Fruit fly (Drosophila melanogaster) whole organism, embryonic: ENCODE results near the gene CG15353.

ENCODE experiments used
- CG17912 ChIP-seq: fragments of 200-800 bp; sonication (Bioruptor generic); optimal IDR thresholded peaks from 2 replicates; lab custom pipeline; 2018; ENCODE audit warnings: missing biosample characterization, mild to moderate bottlenecking, missing genetic modification characterization
- Mes4 ChIP-seq: fragments of 200-800 bp; sonication (Bioruptor generic); optimal IDR thresholded peaks from 2 replicates; lab custom pipeline; 2016; ENCODE audit warnings: missing biosample characterization, missing genetic modification characterization
- br ChIP-seq: fragments of >200 bp; optimal IDR thresholded peaks from 2 replicates; lab custom pipeline; 2017
- hb ChIP-seq: fragments of 200-800 bp; sonication (Bioruptor generic); IDR thresholded peaks from 3 replicates; pipeline ENCODE4 v1.3.6; 2022; ENCODE audit warnings: missing biosample characterization, missing genetic modification characterization; ENCODE audit not compliant: partially characterized antibody

- TF ChIP-seq hb (GFP tag; lab: Robert Waterston, UW) (no peak), br (lab: Kevin White, UChicago) (no peak), CG17912 (no peak), Mes4 (GFP tag; lab: Kevin White, UChicago) (no peak)
Measured at dm6 chr2L:2008114-2008513, 1.1 kb upstream of the CG15353 start, which contains the start of gene Nplp4.
